Fruit fly (Drosophila melanogaster): Measurements from ENCODE around the gene chinmo.

chinmo gene

dm6 chr2L:1651053-1651452 lies at the start of gene chinmo:
Gene chinmo, plus strand, starts transcription at chr2L:1651258.
- TF ChIP-seq bab1 (GFP tag; optimal IDR thresholded peaks at IDR 0.05) (no peak), CG11617 (GFP tag; optimal IDR thresholded peaks at IDR 0.05) (no peak), CG7045 (GFP tag; optimal IDR thresholded peaks at IDR 0.05) (no peak), CG7101 (tag; optimal IDR thresholded peaks at IDR 0.05) (no peak), cic (GFP tag; optimal IDR thresholded peaks at IDR 0.05) (no peak), pad (GFP tag; optimal IDR thresholded peaks at IDR 0.05) (no peak), Clk (GFP tag; optimal IDR thresholded peaks at IDR 0.05) (no peak), toe (GFP tag; optimal IDR thresholded peaks at IDR 0.05) (no peak), kay (GFP tag; ENCODE audit: borderline replicate concordance) (no peak), CG1620 (GFP tag; optimal IDR thresholded peaks at IDR 0.05) (no peak), Crg-1 (GFP tag; optimal IDR thresholded peaks at IDR 0.05) (no peak), Hr96 (GFP tag; optimal IDR thresholded peaks at IDR 0.05) (no peak), Mnt (GFP tag; optimal IDR thresholded peaks at IDR 0.05) (no peak), tj (GFP tag; optimal IDR thresholded peaks at IDR 0.05) (no peak), CG5204 (GFP tag; optimal IDR thresholded peaks at IDR 0.05) (no peak), ovo (GFP tag; optimal IDR thresholded peaks at IDR 0.05) (no peak), cnc (optimal IDR thresholded peaks at IDR 0.05) (no peak), CG14711 (tag; optimal IDR thresholded peaks at IDR 0.05) (no peak)

dm6 chr2L:1603847-1604246 lies 47.2 kb upstream of the chinmo start:
- TF ChIP-seq bab1 (GFP tag; optimal IDR thresholded peaks at IDR 0.05): no peak
- no peak for TF ChIP-seq CG11617 (GFP tag; optimal IDR thresholded peaks at IDR 0.05)
- TF ChIP-seq kay (GFP tag; ENCODE audit: borderline replicate concordance): no peak
- no peak for TF ChIP-seq Clk (GFP tag; optimal IDR thresholded peaks at IDR 0.05)
- TF ChIP-seq toe (GFP tag; optimal IDR thresholded peaks at IDR 0.05): no peak
- no peak for TF ChIP-seq CG5204 (GFP tag; optimal IDR thresholded peaks at IDR 0.05)
- no peak for TF ChIP-seq Mnt (GFP tag; optimal IDR thresholded peaks at IDR 0.05)
- no peak for TF ChIP-seq pad (GFP tag; optimal IDR thresholded peaks at IDR 0.05)
- no peak for TF ChIP-seq ovo (GFP tag; optimal IDR thresholded peaks at IDR 0.05)
- TF ChIP-seq Hr96 (GFP tag; optimal IDR thresholded peaks at IDR 0.05): no peak
- TF ChIP-seq CG7045 (GFP tag; optimal IDR thresholded peaks at IDR 0.05): no peak
- TF ChIP-seq CG7101 (tag; optimal IDR thresholded peaks at IDR 0.05): no peak
- no peak for TF ChIP-seq CG1620 (GFP tag; optimal IDR thresholded peaks at IDR 0.05)
- TF ChIP-seq CG33017 (tag; optimal IDR thresholded peaks at IDR 0.05): no peak
- no peak for TF ChIP-seq cic (GFP tag; optimal IDR thresholded peaks at IDR 0.05)
- no peak for TF ChIP-seq tj (GFP tag; optimal IDR thresholded peaks at IDR 0.05)
- TF ChIP-seq Crg-1 (GFP tag; optimal IDR thresholded peaks at IDR 0.05): no peak

- TF ChIP-seq CG12768 (GFP tag; optimal IDR thresholded peaks at IDR 0.05): no peak
- no peak for TF ChIP-seq tj (GFP tag; optimal IDR thresholded peaks at IDR 0.05)
- TF ChIP-seq CG7101 (tag; optimal IDR thresholded peaks at IDR 0.05): no peak
- no peak for TF ChIP-seq Hr96 (GFP tag; optimal IDR thresholded peaks at IDR 0.05)
- no peak for TF ChIP-seq ovo (GFP tag; optimal IDR thresholded peaks at IDR 0.05)
- no peak for TF ChIP-seq CG14711 (tag; optimal IDR thresholded peaks at IDR 0.05)
- no peak for TF ChIP-seq cic (GFP tag; optimal IDR thresholded peaks at IDR 0.05)
- TF ChIP-seq kay (GFP tag; ENCODE audit: borderline replicate concordance): no peak
- TF ChIP-seq CG11617 (GFP tag; optimal IDR thresholded peaks at IDR 0.05): no peak
- TF ChIP-seq CG33017 (tag; optimal IDR thresholded peaks at IDR 0.05): no peak
- no peak for TF ChIP-seq CG5204 (GFP tag; optimal IDR thresholded peaks at IDR 0.05)
- TF ChIP-seq toe (GFP tag; optimal IDR thresholded peaks at IDR 0.05): no peak
- no peak for TF ChIP-seq cnc (optimal IDR thresholded peaks at IDR 0.05)
- TF ChIP-seq bab1 (GFP tag; optimal IDR thresholded peaks at IDR 0.05): no peak
- no peak for TF ChIP-seq Mnt (GFP tag; optimal IDR thresholded peaks at IDR 0.05)
- no peak for TF ChIP-seq CG7045 (GFP tag; optimal IDR thresholded peaks at IDR 0.05)
- no peak for TF ChIP-seq Crg-1 (GFP tag; optimal IDR thresholded peaks at IDR 0.05)
- no peak for TF ChIP-seq CG1620 (GFP tag; optimal IDR thresholded peaks at IDR 0.05)
Observed at dm6 chr2L:1606758-1607157, 44.3 kb upstream of the chinmo start.

dm6 chr2L:1611122-1611521 lies 39.9 kb upstream of the chinmo start, which contains the start of the genes Rab3GAP1 and CG14352:
Gene Rab3GAP1, minus strand, starts transcription at chr2L:1611157.
Gene CG14352, plus strand, starts transcription at chr2L:1611410.
- TF ChIP-seq CG5204 (GFP tag; optimal IDR thresholded peaks at IDR 0.05) (peak; percentile 85), Mnt (GFP tag; optimal IDR thresholded peaks at IDR 0.05) (peak; percentile 56), CG1620 (GFP tag; optimal IDR thresholded peaks at IDR 0.05) (peak; percentile 88), CG33017 (tag; optimal IDR thresholded peaks at IDR 0.05) (peak; percentile 57), CG7045 (GFP tag; optimal IDR thresholded peaks at IDR 0.05) (peak; percentile 86), CG12768 (GFP tag; optimal IDR thresholded peaks at IDR 0.05) (peak; percentile 75), ovo (GFP tag; optimal IDR thresholded peaks at IDR 0.05) (peak; percentile 75), tj (GFP tag; optimal IDR thresholded peaks at IDR 0.05) (peak; percentile 46), cic (GFP tag; optimal IDR thresholded peaks at IDR 0.05) (peak; percentile 8), cnc (optimal IDR thresholded peaks at IDR 0.05) (no peak), CG11617 (GFP tag; optimal IDR thresholded peaks at IDR 0.05) (peak; percentile 79), pad (GFP tag; optimal IDR thresholded peaks at IDR 0.05) (peak; percentile 68), bab1 (GFP tag; optimal IDR thresholded peaks at IDR 0.05) (peak; percentile 86), kay (GFP tag; ENCODE audit: borderline replicate concordance) (no peak), Clk (GFP tag; optimal IDR thresholded peaks at IDR 0.05) (peak; percentile 69), CG14711 (tag; optimal IDR thresholded peaks at IDR 0.05) (peak; percentile 74), Crg-1 (GFP tag; optimal IDR thresholded peaks at IDR 0.05) (peak; percentile 79), Hr96 (GFP tag; optimal IDR thresholded peaks at IDR 0.05) (peak; percentile 84), toe (GFP tag; optimal IDR thresholded peaks at IDR 0.05) (peak; percentile 95), CG7101 (tag; optimal IDR thresholded peaks at IDR 0.05) (peak; percentile 79)

dm6 chr2L:1613748-1614365 lies 37.2 kb upstream of the chinmo start, which contains the start of gene RFeSP:
Gene RFeSP, minus strand, starts transcription at chr2L:1614160.
- no peak for TF ChIP-seq CG33017 (tag; optimal IDR thresholded peaks at IDR 0.05)
- peak; percentile 0 for TF ChIP-seq Crg-1 (GFP tag; optimal IDR thresholded peaks at IDR 0.05)
- TF ChIP-seq bab1 (GFP tag; optimal IDR thresholded peaks at IDR 0.05): peak; percentile 73
- peak; percentile 30 for TF ChIP-seq cic (GFP tag; optimal IDR thresholded peaks at IDR 0.05)
- peak; percentile 1 for TF ChIP-seq Mnt (GFP tag; optimal IDR thresholded peaks at IDR 0.05)
